Worm (Caenorhabditis elegans) whole organism, early embryonic: ENCODE measurements around the gene C30G12.2.

Experiments used
- F13C5.2 ChIP-seq: sonication (generic microtip); optimal IDR thresholded peaks from 2 replicates; lab custom pipeline; 2017; ENCODE audit warnings: mild to moderate bottlenecking, missing genetic modification characterization, inconsistent platforms, missing compliant biosample characterization
- ama-1 ChIP-seq: fragments of 150-350 bp; optimal IDR thresholded peaks from 2 replicates; lab custom pipeline; 2014
- ets-7 ChIP-seq: sonication (generic microtip); optimal IDR thresholded peaks from 2 replicates; lab custom pipeline; 2016; ENCODE audit warnings: missing genotype, missing genetic modification characterization, missing compliant biosample characterization
- scrt-1 ChIP-seq: fragments of 200-800 bp; sonication (Bioruptor generic); IDR thresholded peaks from 2 replicates; pipeline ENCODE4 v1.3.6; 2022; ENCODE audit warnings: missing genetic modification characterization, missing compliant biosample characterization
- sea-1 ChIP-seq: fragments of 200-800 bp; sonication (Bioruptor generic); conservative IDR thresholded peaks from 2 replicates; pipeline ENCODE4 v1.3.6; 2022; ENCODE audit warnings: missing genetic modification characterization, missing compliant biosample characterization

ce11 chrII:7251978-7252377, 38.2 kb upstream of the C30G12.2 start, which contains the start of the genes prx-13 and ada-2:
- no peak for TF ChIP-seq ama-1 (lab: Kevin White, UChicago)
- TF ChIP-seq scrt-1 (GFP tag; lab: Robert Waterston, UW) = no peak
- no peak for TF ChIP-seq F13C5.2 (tag; lab: Kevin White, UChicago)
- TF ChIP-seq ets-7 = no peak
- TF ChIP-seq sea-1 = no peak
